Worm (Caenorhabditis elegans): ENCODE results near the gene Y43C5A.3.

DNA sequence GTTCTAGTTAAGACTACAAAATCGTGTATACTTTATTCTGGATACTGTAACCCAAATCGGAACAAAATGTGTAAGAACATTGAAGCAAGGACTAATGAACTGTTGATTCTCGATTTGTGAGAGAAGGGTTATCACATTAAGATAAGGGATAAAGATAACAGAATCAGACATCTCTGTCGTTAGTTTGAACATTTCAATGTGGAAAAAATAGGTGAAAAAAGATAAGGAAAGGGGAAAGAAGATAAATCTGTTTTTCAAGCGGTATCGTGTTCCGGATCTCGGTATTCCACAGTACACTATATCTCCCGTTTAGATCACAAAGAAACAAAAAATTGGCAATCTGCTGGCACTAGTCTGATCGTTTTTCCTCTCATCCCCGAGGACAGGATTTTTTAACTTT lies 12.8 kb upstream of the Y43C5A.3 start:
- TF ChIP-seq ama-1 (optimal IDR thresholded peaks at IDR 0.05) (no peak), hmg-4 (GFP tag; optimal IDR thresholded peaks at IDR 0.05) (no peak), tbx-37 (GFP tag; conservative IDR thresholded peaks at IDR 0.05) (no peak)
